Fruit fly (Drosophila melanogaster): Measurements from ENCODE around the gene CG3009.

Gene CG3009

dm6 chrX:4666650-4667360, at the start of gene CG3009:
TSS of gene CG3009 (minus strand) at chrX:4666700.
- no peak for TF ChIP-seq CG8478 (optimal IDR thresholded peaks at IDR 0.05)
- TF ChIP-seq CTCF (optimal IDR thresholded peaks at IDR 0.05): peak; percentile 36 to 59

DNA sequence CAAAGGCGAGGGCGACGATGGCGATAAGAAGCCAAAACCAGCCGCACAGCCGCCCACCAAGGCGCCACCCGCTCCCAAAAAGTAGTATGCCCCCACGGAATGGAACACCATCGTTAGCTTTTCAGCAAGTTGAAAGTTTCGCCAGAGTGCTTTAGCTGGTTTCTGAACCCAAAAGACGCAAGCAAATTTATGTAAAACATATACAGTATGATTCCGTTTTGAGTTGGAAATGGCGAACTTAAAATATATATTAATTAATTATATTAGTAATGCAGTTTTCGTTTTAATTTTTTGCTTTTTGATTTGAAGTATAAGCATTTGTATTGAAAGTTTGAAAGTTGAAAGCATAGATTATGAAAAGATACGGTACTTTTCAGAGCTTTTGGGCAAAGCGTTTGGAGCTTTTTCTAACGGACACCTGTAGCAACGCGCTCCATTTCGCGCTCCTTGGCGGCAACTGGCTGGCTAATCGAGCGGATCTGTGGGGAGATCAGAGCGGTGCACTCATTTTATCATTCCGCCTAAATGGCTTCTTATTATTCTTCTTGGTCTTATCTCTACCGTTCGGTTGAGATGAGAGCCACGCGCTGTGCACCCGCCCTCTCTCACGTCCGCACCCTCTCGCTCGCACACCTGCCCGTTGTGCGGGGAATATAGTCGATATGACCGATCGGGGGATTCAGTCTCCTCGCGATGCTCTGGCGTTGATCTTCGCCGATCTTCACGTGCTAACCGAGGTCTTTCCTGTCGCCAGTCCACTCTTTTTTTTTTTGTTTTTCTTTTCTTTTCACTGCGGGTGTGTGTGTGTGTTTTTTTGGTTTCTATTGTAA, 41.0 kb upstream of the CG3009 start, which contains the start of gene Proc-R:
Gene Proc-R, plus strand, starts transcription at position 680 of the 830 bp plus-strand sequence.
- no peak for TF ChIP-seq CTCF (optimal IDR thresholded peaks at IDR 0.05)
- no peak for TF ChIP-seq CG8478 (optimal IDR thresholded peaks at IDR 0.05)

dm6 chrX:4705009-4705408, 38.5 kb upstream of the CG3009 start, which contains the start of gene CG7024:
TSS of gene CG7024 (plus strand) at chrX:4705309.
- TF ChIP-seq CG8478 (optimal IDR thresholded peaks at IDR 0.05): no peak
- TF ChIP-seq CTCF (optimal IDR thresholded peaks at IDR 0.05): no peak

dm6 chrX:4702804-4703414, 36.4 kb upstream of the CG3009 start:
- no peak for TF ChIP-seq CTCF (optimal IDR thresholded peaks at IDR 0.05)
- no peak for TF ChIP-seq CG8478 (optimal IDR thresholded peaks at IDR 0.05)

dm6 chrX:4702118-4702517, 35.6 kb upstream of the CG3009 start, which contains the start of gene Pdha:
TSS of gene Pdha (plus strand) at chrX:4702284.
- TF ChIP-seq CG8478 (optimal IDR thresholded peaks at IDR 0.05): no peak
- no peak for TF ChIP-seq CTCF (optimal IDR thresholded peaks at IDR 0.05)

- TF ChIP-seq CTCF (optimal IDR thresholded peaks at IDR 0.05) (no peak), CG8478 (optimal IDR thresholded peaks at IDR 0.05) (no peak)
Observed at dm6 chrX:4699775-4700174, 33.3 kb upstream of the CG3009 start.

DNA sequence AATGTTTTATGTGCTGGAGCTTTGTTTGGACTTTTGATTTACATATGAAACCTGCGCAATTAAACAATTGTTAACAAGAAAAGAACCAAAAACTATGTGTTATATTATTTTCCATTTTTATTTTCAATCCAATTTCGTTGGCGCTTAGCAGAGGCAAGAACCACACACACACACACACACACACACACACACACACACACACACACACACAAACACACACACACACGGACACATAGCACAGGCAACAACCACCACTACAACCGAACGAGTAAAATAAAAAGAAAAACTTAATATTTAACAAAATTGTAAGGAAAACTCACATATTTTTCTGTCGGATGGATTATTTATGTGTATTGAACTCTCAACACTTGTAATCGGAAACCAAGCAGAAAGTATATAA, 32.9 kb upstream of the CG3009 start:
- TF ChIP-seq CTCF (optimal IDR thresholded peaks at IDR 0.05): no peak
- no peak for TF ChIP-seq CG8478 (optimal IDR thresholded peaks at IDR 0.05)

DNA sequence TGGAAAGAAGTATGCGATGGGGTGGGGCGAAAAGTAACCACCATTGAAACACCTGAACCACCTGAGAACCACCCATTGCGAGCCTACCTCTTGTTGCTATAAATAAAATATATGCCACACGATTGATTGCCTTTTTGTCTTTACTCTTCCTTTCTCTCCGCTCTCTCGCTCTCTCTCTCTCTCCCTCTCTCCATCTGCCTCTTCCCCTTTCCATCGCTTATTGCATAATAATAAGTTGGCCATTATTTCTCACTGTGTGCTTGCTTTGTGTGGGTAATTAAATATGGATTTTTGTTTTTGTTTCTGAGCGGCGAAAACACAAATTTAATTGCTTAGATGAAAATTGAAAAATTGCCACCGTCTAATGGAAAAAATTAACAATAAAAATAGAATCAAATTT, 27.6 kb upstream of the CG3009 start:
- TF ChIP-seq CG8478 (optimal IDR thresholded peaks at IDR 0.05): no peak
- no peak for TF ChIP-seq CTCF (optimal IDR thresholded peaks at IDR 0.05)

dm6 chrX:4692963-4693362, 26.5 kb upstream of the CG3009 start:
- TF ChIP-seq CG8478 (optimal IDR thresholded peaks at IDR 0.05) (no peak), CTCF (optimal IDR thresholded peaks at IDR 0.05) (no peak)

dm6 chrX:4691226-4691625, 24.7 kb upstream of the CG3009 start:
- TF ChIP-seq CG8478 (optimal IDR thresholded peaks at IDR 0.05) (no peak), CTCF (optimal IDR thresholded peaks at IDR 0.05) (no peak)

DNA sequence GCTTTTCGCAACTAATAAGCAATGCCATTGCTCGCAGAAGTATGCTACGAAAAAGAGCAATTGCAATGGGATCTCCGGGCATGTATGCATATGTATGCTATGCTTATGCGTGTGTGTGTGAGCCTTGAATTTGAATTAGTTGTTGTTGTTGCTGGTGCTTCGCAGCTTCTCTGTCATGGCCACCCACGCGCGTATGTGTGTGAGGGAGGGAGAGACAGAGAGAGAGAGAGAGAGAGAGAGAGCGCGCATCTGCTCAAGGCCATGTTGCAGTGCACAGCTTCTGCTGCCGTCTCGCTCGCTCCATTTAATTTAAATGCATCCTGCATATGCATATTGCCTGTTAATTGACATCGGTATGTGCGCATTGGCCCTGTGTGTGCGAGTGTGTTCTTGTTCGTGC, 24.3 kb upstream of the CG3009 start:
- TF ChIP-seq CG8478 (optimal IDR thresholded peaks at IDR 0.05): no peak

DNA sequence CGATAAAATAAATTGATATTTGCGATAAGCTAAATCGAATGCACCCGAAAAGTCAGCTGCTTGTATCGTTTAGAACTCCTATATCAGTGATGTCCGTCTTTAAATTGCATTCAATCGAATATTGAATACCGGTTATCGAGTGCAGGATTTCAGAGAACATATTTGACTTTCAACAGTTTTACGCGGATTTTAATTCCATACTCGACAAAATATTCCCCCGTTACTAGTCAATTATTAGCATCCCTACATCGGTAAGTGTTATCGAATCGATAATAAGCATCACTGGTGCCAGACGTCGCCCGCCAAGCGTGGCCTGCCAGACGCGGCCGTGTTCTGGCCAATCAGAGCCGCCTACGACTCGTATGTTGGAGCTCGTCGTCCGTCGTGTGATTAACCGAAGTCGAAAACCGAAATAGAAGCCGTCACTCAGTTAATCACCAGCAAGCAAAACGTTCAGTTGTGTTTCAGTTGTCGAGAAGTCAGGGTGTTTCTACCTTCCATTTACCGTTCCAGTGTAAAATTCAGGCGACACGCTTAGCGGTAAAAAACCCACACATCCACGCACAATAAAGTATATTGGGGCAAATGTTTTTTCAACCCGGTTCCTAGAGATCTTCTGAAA, 21.4 kb upstream of the CG3009 start, which contains the start of gene ctp:
Gene ctp, plus strand, starts transcription at position 23 of the 622 bp plus-strand sequence.
- TF ChIP-seq CTCF (optimal IDR thresholded peaks at IDR 0.05) (no peak), CG8478 (optimal IDR thresholded peaks at IDR 0.05) (no peak)

- peak in 1 of 2 experiments; percentile 1 for TF ChIP-seq CTCF (optimal IDR thresholded peaks at IDR 0.05)
- TF ChIP-seq CG8478 (optimal IDR thresholded peaks at IDR 0.05): no peak
Observed at dm6 chrX:4686723-4687122, 20.2 kb upstream of the CG3009 start, which contains the start of gene Pp2C1. TSS of gene Pp2C1 (minus strand) at chrX:4686903.

- no peak for TF ChIP-seq CG8478 (optimal IDR thresholded peaks at IDR 0.05)
- no peak for TF ChIP-seq CTCF (optimal IDR thresholded peaks at IDR 0.05)
Observed at dm6 chrX:4686150-4686549, 19.6 kb upstream of the CG3009 start.

- TF ChIP-seq CTCF (optimal IDR thresholded peaks at IDR 0.05) (no peak), CG8478 (optimal IDR thresholded peaks at IDR 0.05) (no peak)
Observed at dm6 chrX:4684444-4684924, 18.0 kb upstream of the CG3009 start.

All from S2 (cell line).